Fruit fly (Drosophila melanogaster): Measurements from ENCODE around the gene ValRS-m.

Gene ValRS-m

dm6 chr3L:8912332-8912731 lies 52.2 kb downstream of the ValRS-m start, which contains the start of the genes Tsp66E and mfr:
Gene Tsp66E (plus strand): TSS chr3L:8912499.
Gene mfr (minus strand): TSS chr3L:8912671.
- TF ChIP-seq N (GFP tag; optimal IDR thresholded peaks at IDR 0.05) (no peak), Hr78 (GFP tag; optimal IDR thresholded peaks at IDR 0.05) (no peak), br (GFP tag; optimal IDR thresholded peaks at IDR 0.05) (peak; percentile 35), Vsx2 (GFP tag; optimal IDR thresholded peaks at IDR 0.05; ENCODE audit: partially characterized antibody) (peak; percentile 39), rgr (GFP tag; optimal IDR thresholded peaks at IDR 0.05) (peak; percentile 13), Sp1 (GFP tag; optimal IDR thresholded peaks at IDR 0.05) (no peak), Hnf4 (GFP tag; optimal IDR thresholded peaks at IDR 0.05) (no peak), dsf (GFP tag; optimal IDR thresholded peaks at IDR 0.05; ENCODE audit: borderline replicate concordance) (no peak), Abd-B (GFP tag; optimal IDR thresholded peaks at IDR 0.05) (no peak), OdsH (GFP tag; optimal IDR thresholded peaks at IDR 0.05) (no peak), Hr83 (GFP tag; optimal IDR thresholded peaks at IDR 0.05; ENCODE audit: poor library complexity, severe bottlenecking) (no peak), psq (GFP tag; optimal IDR thresholded peaks at IDR 0.05) (no peak), Myc (optimal IDR thresholded peaks at IDR 0.05) (no peak), GATAd (GFP tag; optimal IDR thresholded peaks at IDR 0.05) (no peak), Rel (GFP tag; optimal IDR thresholded peaks at IDR 0.05) (no peak), Rel (tag; optimal IDR thresholded peaks at IDR 0.05) (no peak), dl (GFP tag; optimal IDR thresholded peaks at IDR 0.05; ENCODE audit: insufficient read depth in 1 of 2, partially characterized antibody in 2 of 2) (peak in 1 of 2 experiments; percentile 30), CrebA (GFP tag; optimal IDR thresholded peaks at IDR 0.05; ENCODE audit: borderline replicate concordance) (no peak), woc (GFP tag; optimal IDR thresholded peaks at IDR 0.05) (peak; percentile 1), Dif (GFP tag; optimal IDR thresholded peaks at IDR 0.05; ENCODE audit: partially characterized antibody) (peak; percentile 62), pan (optimal IDR thresholded peaks at IDR 0.05) (no peak), HLH106 (tag; optimal IDR thresholded peaks at IDR 0.05) (no peak), CG9705 (GFP tag; optimal IDR thresholded peaks at IDR 0.05) (no peak), sage (GFP tag; optimal IDR thresholded peaks at IDR 0.05) (no peak), lola (GFP tag; optimal IDR thresholded peaks at IDR 0.05) (no peak), sv (GFP tag; optimal IDR thresholded peaks at IDR 0.05) (no peak), CG32264 (GFP tag; optimal IDR thresholded peaks at IDR 0.05) (no peak), Dfd (GFP tag; optimal IDR thresholded peaks at IDR 0.05) (no peak), h (GFP tag; optimal IDR thresholded peaks at IDR 0.05) (peak; percentile 40), Jra (GFP tag; optimal IDR thresholded peaks at IDR 0.05) (peak; percentile 26), Mio (GFP tag; optimal IDR thresholded peaks at IDR 0.05) (no peak), foxo (GFP tag; optimal IDR thresholded peaks at IDR 0.05) (no peak), tai (GFP tag; optimal IDR thresholded peaks at IDR 0.05) (no peak), usp (GFP tag; optimal IDR thresholded peaks at IDR 0.05) (no peak), brk (GFP tag; optimal IDR thresholded peaks at IDR 0.05) (no peak), dmrt93B (GFP tag; optimal IDR thresholded peaks at IDR 0.05) (no peak), fru (GFP tag; optimal IDR thresholded peaks at IDR 0.05) (peak; percentile 39), ey (GFP tag; optimal IDR thresholded peaks at IDR 0.05) (peak; percentile 0), jim (GFP tag; optimal IDR thresholded peaks at IDR 0.05) (no peak)

Measured in whole organism, wandering third instar larva.